Worm (Caenorhabditis elegans): ENCODE measurements around the gene F16H6.8.

DNA sequence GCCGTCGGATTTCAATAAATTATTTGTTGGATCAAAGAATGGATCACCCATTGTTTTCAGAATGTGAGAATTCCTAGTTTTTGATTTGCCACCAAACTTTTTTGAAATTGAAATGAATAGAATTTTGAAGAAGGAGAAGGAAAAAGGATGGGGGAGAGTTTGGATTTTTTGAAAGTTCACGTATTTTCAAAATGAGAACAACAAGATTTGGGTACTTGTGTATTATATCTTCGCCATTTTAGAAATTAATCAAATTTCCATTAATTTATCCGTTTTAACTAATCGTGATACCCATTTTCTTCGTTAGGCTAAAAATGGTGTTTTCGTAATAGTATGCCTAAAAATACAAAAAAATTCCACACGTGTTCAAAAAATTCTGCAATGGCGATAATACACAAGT, 44.5 kb downstream of the F16H6.8 start, which contains the start of gene C14A6.8:
- no peak for TF ChIP-seq zip-8 (tag; optimal IDR thresholded peaks at IDR 0.05)
- TF ChIP-seq blmp-1 (tag; optimal IDR thresholded peaks at IDR 0.05) = no peak

All from whole organism, mixed stage, embryonic.